Fruit fly (Drosophila melanogaster) whole organism, pupa: ENCODE measurements around the gene CG43980.

Experiments used
- CG10348 ChIP-seq: fragments of 200-800 bp; sonication (Bioruptor generic); IDR thresholded peaks from 2 replicates; pipeline ENCODE4 v1.3.6; 2022; ENCODE audit warnings: missing biosample characterization, missing genetic modification characterization
- CG12605 ChIP-seq: fragments of 200-800 bp; sonication (Bioruptor generic); IDR thresholded peaks from 2 replicates; pipeline ENCODE4 v1.3.6; 2022; ENCODE audit warnings: missing biosample characterization, missing genetic modification characterization
- CG13204 ChIP-seq: fragments of 200-800 bp; sonication (Bioruptor generic); optimal IDR thresholded peaks from 2 replicates; lab custom pipeline; 2018; ENCODE audit warnings: missing biosample characterization, mild to moderate bottlenecking, missing genetic modification characterization, moderate library complexity
- CG14655 ChIP-seq: fragments of 200-800 bp; sonication (Bioruptor generic); optimal IDR thresholded peaks from 3 replicates; lab custom pipeline; 2017; ENCODE audit warnings: mild to moderate bottlenecking, missing biosample characterization, missing genetic modification reagents, missing genetic modification characterization
- CG15710 ChIP-seq: fragments of 200-800 bp; sonication (Bioruptor generic); optimal IDR thresholded peaks from 2 replicates; lab custom pipeline; 2018; ENCODE audit warnings: missing biosample characterization, mild to moderate bottlenecking, missing genetic modification characterization, moderate library complexity
- CG17806 ChIP-seq: fragments of 200-800 bp; sonication (Bioruptor generic); optimal IDR thresholded peaks from 2 replicates; lab custom pipeline; 2018; ENCODE audit warnings: missing biosample characterization, mild to moderate bottlenecking, missing genetic modification characterization, moderate library complexity
- CG32121 ChIP-seq: fragments of 200-800 bp; sonication (Bioruptor generic); IDR thresholded peaks from 2 replicates; pipeline ENCODE4 v1.3.6; 2022; ENCODE audit warnings: missing biosample characterization, missing genetic modification characterization
- CG34367 ChIP-seq: fragments of 200-800 bp; sonication (Bioruptor generic); optimal IDR thresholded peaks from 2 replicates; lab custom pipeline; 2018; ENCODE audit warnings: missing biosample characterization, mild to moderate bottlenecking, missing genetic modification characterization
- CG4496 ChIP-seq: fragments of 200-800 bp; sonication (Bioruptor generic); IDR thresholded peaks from 3 replicates; pipeline ENCODE4 v1.3.6; 2022; ENCODE audit warnings: missing biosample characterization, missing genetic modification characterization
- CG8159 ChIP-seq: fragments of 200-800 bp; sonication (Bioruptor generic); optimal IDR thresholded peaks from 3 replicates; lab custom pipeline; 2018; ENCODE audit warnings: missing biosample characterization, mild to moderate bottlenecking, missing genetic modification characterization, moderate library complexity
- CG8301 ChIP-seq: fragments of 200-800 bp; sonication (Bioruptor generic); optimal IDR thresholded peaks from 2 replicates; lab custom pipeline; 2018; ENCODE audit warnings: missing biosample characterization, mild to moderate bottlenecking, missing genetic modification characterization
- CG9948 ChIP-seq: fragments of 200-800 bp; sonication (Bioruptor generic); optimal IDR thresholded peaks from 2 replicates; lab custom pipeline; 2018; ENCODE audit warnings: missing biosample characterization, mild to moderate bottlenecking, missing genetic modification characterization, moderate library complexity
- D1 ChIP-seq: fragments of 200-800 bp; sonication (Bioruptor generic); optimal IDR thresholded peaks from 2 replicates; lab custom pipeline; 2018; ENCODE audit warnings: missing biosample characterization, mild to moderate bottlenecking, missing genetic modification characterization, moderate library complexity
- EcR ChIP-seq: fragments of 200-800 bp; sonication (Bioruptor generic); optimal IDR thresholded peaks from 3 replicates; lab custom pipeline; 2019; ENCODE audit warnings: missing biosample characterization, missing genetic modification characterization, mild to moderate bottlenecking, moderate library complexity, missing genetic modification reagents
- Ets98B ChIP-seq: fragments of 200-800 bp; sonication (Bioruptor generic); IDR thresholded peaks from 2 replicates; pipeline ENCODE4 v1.3.6; 2022; ENCODE audit warnings: missing biosample characterization, missing genetic modification characterization
- Pif1A ChIP-seq: fragments of 200-800 bp; sonication (Bioruptor generic); optimal IDR thresholded peaks from 3 replicates; lab custom pipeline; 2016; ENCODE audit warnings: missing biosample characterization, missing genetic modification characterization
- Pif1B ChIP-seq: fragments of 200-800 bp; sonication (Bioruptor generic); optimal IDR thresholded peaks from 3 replicates; lab custom pipeline; 2016; ENCODE audit warnings: missing biosample characterization, missing genetic modification characterization
- Snoo ChIP-seq: fragments of 200-800 bp; sonication (Bioruptor generic); optimal IDR thresholded peaks from 3 replicates; lab custom pipeline; 2017; ENCODE audit warnings: missing biosample characterization, mild to moderate bottlenecking, missing genetic modification characterization, inconsistent platforms
- fd96Ca ChIP-seq: fragments of 200-800 bp; sonication (Bioruptor generic); IDR thresholded peaks from 3 replicates; pipeline ENCODE4 v1.3.6; 2022; ENCODE audit warnings: missing biosample characterization, missing genetic modification characterization
- gl ChIP-seq: fragments of 200-800 bp; sonication (Bioruptor generic); optimal IDR thresholded peaks from 2 replicates; lab custom pipeline; 2018; ENCODE audit warnings: missing biosample characterization, mild to moderate bottlenecking, missing genetic modification characterization
- rn ChIP-seq: fragments of 200-800 bp; sonication (Bioruptor generic); IDR thresholded peaks from 2 replicates; pipeline ENCODE4 v1.3.6; 2022; ENCODE audit warnings: missing biosample characterization, missing genetic modification characterization

The CG43980 gene

DNA sequence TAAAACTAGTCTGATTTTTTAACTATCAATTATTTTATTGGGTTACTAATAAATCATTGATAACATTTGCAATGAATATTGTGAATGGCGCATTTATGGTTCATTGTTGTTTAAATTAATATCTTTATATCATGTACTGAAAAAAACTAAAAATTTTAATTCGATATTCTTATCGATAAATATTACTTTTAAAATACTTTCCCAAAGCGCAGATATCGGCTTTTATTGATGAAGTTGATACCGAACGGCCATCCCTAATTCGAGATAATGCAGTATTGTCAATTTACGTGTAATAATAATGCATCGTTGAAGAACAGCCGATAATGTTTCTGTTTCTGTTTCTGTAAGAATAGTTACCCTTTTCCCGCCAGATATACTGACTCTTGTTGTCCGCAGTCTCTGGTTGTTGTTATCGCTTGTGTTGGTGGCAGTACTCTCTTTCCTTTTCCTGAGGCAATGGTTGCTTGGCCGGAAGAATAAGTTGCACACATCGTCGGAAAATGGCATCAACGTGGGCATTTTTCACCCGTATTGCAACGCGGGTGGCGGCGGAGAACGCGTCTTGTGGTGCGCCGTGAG, 18.6 kb upstream of the CG43980 start:
- TF ChIP-seq EcR (GFP tag; lab: Kevin White, UChicago) (no peak), D1 (tag; lab: Kevin White, UChicago) (peak; percentile 70)

DNA sequence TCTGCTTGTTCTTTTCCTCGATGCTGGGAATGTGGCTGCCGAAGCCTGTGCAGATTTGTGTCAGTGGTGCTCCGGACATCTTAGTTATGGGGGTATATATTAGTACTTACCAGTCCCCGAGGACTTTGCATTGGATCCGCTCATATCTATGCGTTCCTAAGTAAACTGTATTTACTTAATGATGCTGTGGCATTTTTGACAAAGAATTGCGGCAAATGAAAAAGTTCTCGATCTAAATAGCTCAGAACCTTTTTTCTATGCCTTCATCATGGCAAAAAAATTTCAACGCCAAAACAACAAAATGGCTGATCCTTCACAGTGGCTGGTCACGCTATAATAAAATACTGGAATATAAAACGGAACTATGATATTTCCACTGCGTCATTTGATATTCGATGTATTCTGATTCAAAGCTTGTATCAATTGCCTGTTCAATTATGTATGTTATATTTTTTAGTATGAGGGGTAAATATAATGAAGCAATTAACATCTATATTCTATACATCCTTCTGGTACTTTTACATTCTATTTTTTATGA, 10.5 kb upstream of the CG43980 start, which contains the start of gene MED1:
Gene MED1, minus strand, starts transcription at position 295 of the 538 bp plus-strand sequence.
- TF ChIP-seq Pif1A (GFP tag; lab: Kevin White, UChicago), result no peak
- no peak for TF ChIP-seq CG4496
- TF ChIP-seq CG10348 (GFP tag; lab: Robert Waterston, UW), result no peak
- no peak for TF ChIP-seq Pif1B (GFP tag; lab: Kevin White, UChicago)
- no peak for TF ChIP-seq CG15710 (tag; lab: Kevin White, UChicago)
- TF ChIP-seq CG8159 (tag; lab: Kevin White, UChicago), result no peak
- no peak for TF ChIP-seq CG17806 (tag; lab: Kevin White, UChicago)
- TF ChIP-seq CG12605, result no peak
- no peak for TF ChIP-seq gl (tag; lab: Kevin White, UChicago)
- no peak for TF ChIP-seq fd96Ca (GFP tag; lab: Robert Waterston, UW)

DNA sequence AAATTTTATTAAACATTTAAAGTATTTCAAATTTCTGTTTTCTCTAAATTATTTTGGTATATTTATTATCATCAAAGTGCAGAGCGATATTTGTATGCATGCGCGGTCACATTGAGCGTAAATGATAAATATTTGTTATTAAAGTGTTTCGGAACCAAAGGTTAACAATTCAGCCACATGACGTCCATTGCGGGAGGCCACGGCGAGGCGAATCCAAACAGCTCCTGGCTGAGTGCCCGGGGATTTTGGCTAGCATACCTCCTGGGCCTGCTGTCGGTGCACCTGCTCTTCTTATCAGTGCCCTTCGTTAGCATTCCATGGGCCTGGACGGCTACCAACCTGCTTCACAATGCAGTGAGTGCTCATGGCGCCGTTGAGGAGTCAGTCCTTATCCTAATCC, 9.6 kb upstream of the CG43980 start, which contains the start of gene ORMDL:
Gene ORMDL, plus strand, starts transcription at position 98 of the 400 bp plus-strand sequence.
- TF ChIP-seq CG8159 (tag; lab: Kevin White, UChicago) (no peak), CG13204 (GFP tag; lab: Kevin White, UChicago) (no peak), CG12605 (no peak), CG17806 (tag; lab: Kevin White, UChicago) (no peak), CG34367 (tag; lab: Kevin White, UChicago) (no peak), Snoo (tag; lab: Kevin White, UChicago) (no peak), CG4496 (no peak), CG15710 (tag; lab: Kevin White, UChicago) (no peak), CG9948 (no peak), CG14655 (no peak), EcR (GFP tag; lab: Kevin White, UChicago) (no peak), D1 (tag; lab: Kevin White, UChicago) (no peak), CG10348 (GFP tag; lab: Robert Waterston, UW) (no peak), Pif1B (GFP tag; lab: Kevin White, UChicago) (no peak), CG8301 (tag; lab: Kevin White, UChicago) (no peak), gl (tag; lab: Kevin White, UChicago) (no peak)

DNA sequence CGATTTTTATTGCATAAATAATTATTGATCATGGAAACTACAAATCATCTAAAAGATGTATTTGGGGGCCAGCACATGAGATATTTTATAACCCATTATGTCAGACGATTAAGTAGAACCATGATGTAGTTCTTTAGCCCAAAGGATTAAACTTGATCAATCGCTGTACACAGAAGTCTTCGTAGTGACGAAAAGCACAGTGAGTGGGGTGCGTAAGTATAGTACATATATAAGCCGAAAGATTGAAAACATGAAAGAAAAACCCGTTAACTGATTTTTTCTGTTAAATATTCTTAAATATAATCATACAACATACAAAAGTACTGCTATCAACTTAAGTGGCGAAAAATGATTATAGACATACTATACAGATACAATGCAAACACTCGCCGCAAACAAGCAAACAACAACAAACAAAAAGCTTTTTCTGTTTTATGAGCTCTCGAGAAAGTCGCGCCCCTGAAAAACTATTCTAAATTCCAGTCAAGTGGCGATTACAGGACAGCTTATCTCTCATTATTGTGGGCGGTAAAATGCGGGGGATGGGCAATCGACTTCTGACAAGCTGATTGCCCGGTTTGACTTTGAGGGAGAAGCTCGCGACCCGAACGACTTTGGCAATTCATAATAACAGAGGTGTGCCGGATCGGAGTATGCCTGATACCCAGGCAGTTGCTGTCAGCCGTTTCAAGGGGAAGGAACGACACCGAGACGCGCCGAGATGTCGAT, 8.3 kb upstream of the CG43980 start, which contains the start of gene CG32444:
Gene CG32444, plus strand, starts transcription at position 683 of the 729 bp plus-strand sequence.
- TF ChIP-seq Snoo (tag; lab: Kevin White, UChicago), result no peak
- TF ChIP-seq CG8159 (tag; lab: Kevin White, UChicago), result no peak
- TF ChIP-seq CG10348 (GFP tag; lab: Robert Waterston, UW), result no peak
- TF ChIP-seq D1 (tag; lab: Kevin White, UChicago), result no peak
- no peak for TF ChIP-seq CG17806 (tag; lab: Kevin White, UChicago)
- TF ChIP-seq Pif1B (GFP tag; lab: Kevin White, UChicago), result no peak
- no peak for TF ChIP-seq CG9948
- TF ChIP-seq, all 21 proteins: peak for 0

DNA sequence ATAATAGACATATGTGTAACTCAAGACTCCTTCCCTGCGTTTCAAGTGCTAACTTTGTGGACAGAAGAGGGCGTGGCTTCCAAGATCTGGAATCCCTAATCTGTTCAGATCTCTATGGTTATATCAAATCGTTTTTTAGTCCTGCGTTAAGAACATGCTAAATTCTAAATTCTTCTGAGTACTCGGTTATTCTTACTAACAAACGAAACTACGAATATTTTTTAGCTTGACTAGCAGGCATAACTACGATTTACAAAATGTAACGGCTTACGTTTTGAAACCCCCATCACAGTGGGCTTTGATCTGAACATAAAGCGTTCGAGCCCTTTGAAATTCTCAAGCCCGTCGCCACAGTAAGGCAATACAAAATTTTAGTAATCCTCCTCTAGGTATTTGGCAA, 5.7 kb upstream of the CG43980 start, which contains the start of gene CG32445:
Gene CG32445, plus strand, starts transcription at position 301 of the 400 bp plus-strand sequence.
- TF ChIP-seq rn (GFP tag; lab: Robert Waterston, UW) (no peak), CG15710 (tag; lab: Kevin White, UChicago) (no peak), fd96Ca (GFP tag; lab: Robert Waterston, UW) (no peak), CG13204 (GFP tag; lab: Kevin White, UChicago) (no peak)

DNA sequence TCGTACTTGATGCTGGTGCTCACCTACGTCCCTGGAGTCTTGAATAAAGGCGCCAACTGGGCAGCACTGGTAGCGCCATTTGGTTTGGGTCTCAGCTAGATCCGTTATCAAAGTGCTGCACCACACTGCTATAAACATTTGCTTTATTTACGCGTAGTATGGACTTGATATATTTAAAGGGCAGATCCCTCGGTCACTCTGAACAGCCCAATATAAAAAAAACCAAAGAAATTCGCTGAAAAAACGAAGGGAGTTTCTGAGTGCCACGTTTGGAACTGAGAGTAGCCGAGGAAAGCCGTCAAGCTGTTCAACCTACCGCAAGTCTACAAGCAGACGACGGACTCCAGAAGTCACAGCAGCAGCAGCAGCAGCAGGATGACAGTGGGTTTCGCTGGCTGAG, 3.9 kb upstream of the CG43980 start, which contains the start of gene Atox1:
Gene Atox1, plus strand, starts transcription at position 181 of the 400 bp plus-strand sequence.
- TF ChIP-seq CG8159 (tag; lab: Kevin White, UChicago) (peak; percentile 17), CG9948 (no peak), CG14655 (no peak), EcR (GFP tag; lab: Kevin White, UChicago) (peak; percentile 58), CG4496 (peak; percentile 64; the same call in 2 of the 3 replicates), CG12605 (peak; percentile 51; the same call in 1 of the 2 replicates), Pif1A (GFP tag; lab: Kevin White, UChicago) (no peak), CG17806 (tag; lab: Kevin White, UChicago) (peak; percentile 16), gl (tag; lab: Kevin White, UChicago) (peak; percentile 37), Snoo (tag; lab: Kevin White, UChicago) (peak; percentile 7), Ets98B (GFP tag; lab: Robert Waterston, UW) (no peak), CG15710 (tag; lab: Kevin White, UChicago) (peak; percentile 17), CG10348 (GFP tag; lab: Robert Waterston, UW) (no peak), CG32121 (GFP tag; lab: Robert Waterston, UW) (no peak; the same call in 1 of the 2 replicates), CG8301 (tag; lab: Kevin White, UChicago) (no peak), rn (GFP tag; lab: Robert Waterston, UW) (no peak), CG34367 (tag; lab: Kevin White, UChicago) (peak; percentile 14), fd96Ca (GFP tag; lab: Robert Waterston, UW) (peak; percentile 29; the same call in 1 of the 3 replicates), D1 (tag; lab: Kevin White, UChicago) (no peak), CG13204 (GFP tag; lab: Kevin White, UChicago) (no peak), Pif1B (GFP tag; lab: Kevin White, UChicago) (no peak)
- TF ChIP-seq, all 21 proteins: peak for 10
